Fruit fly (Drosophila melanogaster): ENCODE data around the gene CG13722.
A peak's percentile ranks its signal among the peaks of the same experiment; 100 is the strongest.

DNA sequence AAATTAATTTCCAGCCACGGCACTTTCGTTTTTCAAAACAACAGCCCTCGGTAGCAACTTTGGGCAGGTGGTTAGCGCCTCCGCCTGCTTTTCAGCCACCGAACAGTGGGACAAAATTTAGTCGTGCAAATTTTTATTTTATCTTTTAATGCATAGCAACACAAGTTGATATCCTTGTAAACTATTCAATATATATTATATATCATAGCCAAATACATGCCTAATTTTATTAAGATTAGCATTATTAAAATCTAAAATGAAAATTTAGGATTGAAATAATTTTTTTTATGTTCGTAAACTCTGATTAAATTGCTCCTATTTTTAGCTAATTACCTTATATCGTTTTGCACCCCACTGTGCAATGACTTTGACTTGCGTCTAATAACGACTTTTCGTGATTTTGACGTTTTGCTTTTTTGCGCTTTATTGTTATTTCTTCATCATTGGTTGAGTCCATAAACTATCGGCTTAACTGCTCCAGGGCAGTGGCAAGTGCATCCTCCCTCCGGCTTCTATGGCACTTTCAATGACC is 18.2 kb upstream of the CG13722 start:
- TF ChIP-seq Blimp-1 (GFP tag; optimal IDR thresholded peaks at IDR 0.05) (no peak), dac (GFP tag; optimal IDR thresholded peaks at IDR 0.05) (no peak), Met (GFP tag; optimal IDR thresholded peaks at IDR 0.05) (no peak), achi (GFP tag; optimal IDR thresholded peaks at IDR 0.05) (peak; percentile 10), eg (GFP tag; IDR thresholded peaks at IDR 0.05) (no peak)
